Fruit fly (Drosophila melanogaster) whole organism, wandering third instar larva: ENCODE data around the gene MFS10.

Experiments
- Abd-B ChIP-seq: fragments of >200 bp; optimal IDR thresholded peaks from 2 replicates; lab custom pipeline; 2017; ENCODE audit warnings: missing biosample characterization, missing genetic modification characterization
- CG32264 ChIP-seq: fragments of 200-800 bp; sonication (Bioruptor generic); optimal IDR thresholded peaks from 2 replicates; lab custom pipeline; 2016; ENCODE audit warnings: missing biosample characterization, missing genetic modification characterization
- CG9705 ChIP-seq: fragments of 200-800 bp; sonication (Bioruptor generic); optimal IDR thresholded peaks from 2 replicates; lab custom pipeline; 2018; ENCODE audit warnings: missing biosample characterization, mild to moderate bottlenecking, missing genetic modification characterization
- CrebA ChIP-seq: fragments of 200-800 bp; sonication (Bioruptor generic); optimal IDR thresholded peaks from 2 replicates; lab custom pipeline; 2016; ENCODE audit warnings: missing biosample characterization, mild to moderate bottlenecking, missing genetic modification characterization, borderline replicate concordance
- Dfd ChIP-seq: fragments of >200 bp; optimal IDR thresholded peaks from 2 replicates; lab custom pipeline; 2017; ENCODE audit warnings: missing biosample characterization, missing genetic modification characterization
- Dif ChIP-seq: fragments of 200-275, 200-300 bp; sonication (Bioruptor generic); optimal IDR thresholded peaks from 2 replicates; lab custom pipeline; 2018; ENCODE audit warnings: missing biosample characterization, missing genetic modification characterization; ENCODE audit not compliant: partially characterized antibody
- GATAd ChIP-seq: sonication (Bioruptor generic); optimal IDR thresholded peaks from 2 replicates; lab custom pipeline; 2016; ENCODE audit warnings: missing biosample characterization, missing genetic modification characterization
- HLH106 ChIP-seq: fragments of 200-800 bp; optimal IDR thresholded peaks from 3 replicates; lab custom pipeline; 2019; ENCODE audit warnings: missing biosample characterization, mild to moderate bottlenecking, missing genetic modification characterization, moderate library complexity
- Hnf4 ChIP-seq: fragments of 200-800 bp; sonication (Bioruptor generic); optimal IDR thresholded peaks from 2 replicates; lab custom pipeline; 2016; ENCODE audit warnings: missing biosample characterization, mild to moderate bottlenecking, missing genetic modification characterization
- Hr78 ChIP-seq: fragments of >200 bp; optimal IDR thresholded peaks from 2 replicates; lab custom pipeline; 2017; ENCODE audit warnings: missing biosample characterization, missing genetic modification characterization
- Hr83 ChIP-seq: fragments of 200-300 bp; sonication (Bioruptor generic); optimal IDR thresholded peaks from 2 replicates; lab custom pipeline; 2016; ENCODE audit warnings: missing biosample characterization, mild to moderate bottlenecking, missing genetic modification characterization, moderate library complexity; ENCODE audit not compliant: poor library complexity, severe bottlenecking
- Jra ChIP-seq: sonication (Bioruptor generic); optimal IDR thresholded peaks from 2 replicates; lab custom pipeline; 2016; ENCODE audit warnings: missing biosample characterization, missing genetic modification characterization
- Mio ChIP-seq: sonication (Bioruptor generic); optimal IDR thresholded peaks from 2 replicates; lab custom pipeline; 2016; ENCODE audit warnings: missing biosample characterization, missing genetic modification characterization
- Myc ChIP-seq: fragments of >200 bp; optimal IDR thresholded peaks from 2 replicates; lab custom pipeline; 2017
- N ChIP-seq: fragments of >200 bp; optimal IDR thresholded peaks from 2 replicates; lab custom pipeline; 2018; ENCODE audit warnings: missing biosample characterization, missing external identifiers, missing genetic modification characterization
- OdsH ChIP-seq: fragments of 200-800 bp; sonication (Bioruptor generic); optimal IDR thresholded peaks from 2 replicates; lab custom pipeline; 2016; ENCODE audit warnings: missing biosample characterization, mild to moderate bottlenecking, missing genetic modification characterization
- Rel ChIP-seq, 2 experiments: fragments of 200-800 bp; sonication (Bioruptor generic) in 1 of 2; optimal IDR thresholded peaks; 2 replicates in 1 of 2; 3 replicates in 1 of 2; lab custom pipeline; 2016 to 2019; ENCODE audit warnings: mild to moderate bottlenecking in 2 of 2, missing biosample characterization in 2 of 2, missing genetic modification characterization in 2 of 2, moderate library complexity in 1 of 2
- Sp1 ChIP-seq: fragments of 200-800 bp; sonication (Bioruptor generic); optimal IDR thresholded peaks from 3 replicates; lab custom pipeline; 2019; ENCODE audit warnings: missing biosample characterization, mild to moderate bottlenecking, missing genetic modification characterization, moderate library complexity
- Vsx2 ChIP-seq: fragments of 200-300, 225-300 bp; sonication (Bioruptor generic); optimal IDR thresholded peaks from 2 replicates; lab custom pipeline; 2018; ENCODE audit warnings: missing biosample characterization, missing genetic modification characterization; ENCODE audit not compliant: partially characterized antibody
- br ChIP-seq: fragments of 200-800 bp; sonication (Bioruptor generic); optimal IDR thresholded peaks from 2 replicates; lab custom pipeline; 2016; ENCODE audit warnings: missing biosample characterization, missing genetic modification characterization
- brk ChIP-seq: fragments of 200-800 bp; sonication (Bioruptor generic); optimal IDR thresholded peaks from 2 replicates; lab custom pipeline; 2016; ENCODE audit warnings: missing biosample characterization, mild to moderate bottlenecking, missing genetic modification characterization
- dl ChIP-seq, 2 experiments: fragments of 175-275, 200-275 bp in 1 of 2; fragments of 200-275 bp in 1 of 2; sonication (Bioruptor generic); optimal IDR thresholded peaks; lab custom pipeline; 2018; ENCODE audit warnings: mild to moderate bottlenecking in 2 of 2, missing biosample characterization in 2 of 2, missing genetic modification characterization in 2 of 2, moderate library complexity in 2 of 2; ENCODE audit not compliant: partially characterized antibody in 2 of 2, insufficient read depth in 1 of 2
- dmrt93B ChIP-seq: fragments of 200-800 bp; sonication (Bioruptor generic); optimal IDR thresholded peaks from 2 replicates; lab custom pipeline; 2018; ENCODE audit warnings: missing biosample characterization, mild to moderate bottlenecking, missing genetic modification characterization
- dsf ChIP-seq: sonication (Bioruptor generic); optimal IDR thresholded peaks from 2 replicates; lab custom pipeline; 2016; ENCODE audit warnings: missing biosample characterization, missing genetic modification characterization, borderline replicate concordance
- ey ChIP-seq: fragments of 200-800 bp; sonication (Bioruptor generic); optimal IDR thresholded peaks from 2 replicates; lab custom pipeline; 2016; ENCODE audit warnings: missing biosample characterization, missing genetic modification characterization
- foxo ChIP-seq, 2 experiments: fragments of 200-800 bp; sonication (Bioruptor generic); optimal IDR thresholded peaks; 2 replicates in 1 of 2; 3 replicates in 1 of 2; lab custom pipeline; 2016 to 2017; ENCODE audit warnings: missing biosample characterization in 2 of 2, missing genetic modification characterization in 2 of 2
- fru ChIP-seq: fragments of 200-800 bp; sonication (Bioruptor generic); optimal IDR thresholded peaks from 3 replicates; lab custom pipeline; 2016; ENCODE audit warnings: missing biosample characterization, mild to moderate bottlenecking, missing genetic modification characterization
- h ChIP-seq: fragments of 200-800 bp; sonication (Bioruptor generic); optimal IDR thresholded peaks from 3 replicates; lab custom pipeline; 2016; ENCODE audit warnings: missing biosample characterization, mild to moderate bottlenecking, missing genetic modification characterization
- jim ChIP-seq: fragments of 175-275, 200-325 bp; sonication (Bioruptor generic); optimal IDR thresholded peaks from 2 replicates; lab custom pipeline; 2016; ENCODE audit warnings: missing biosample characterization, mild to moderate bottlenecking, missing genetic modification characterization
- lola ChIP-seq: fragments of >200 bp; optimal IDR thresholded peaks from 2 replicates; lab custom pipeline; 2017; ENCODE audit warnings: missing biosample characterization, missing genetic modification characterization
- pan ChIP-seq: fragments of >200 bp; optimal IDR thresholded peaks from 2 replicates; lab custom pipeline; 2017
- psq ChIP-seq: fragments of 200-800 bp; sonication (Bioruptor generic); optimal IDR thresholded peaks from 3 replicates; lab custom pipeline; 2017; ENCODE audit warnings: missing biosample characterization, mild to moderate bottlenecking, missing genetic modification characterization, moderate library complexity
- rgr ChIP-seq: fragments of 200-800 bp; sonication (Bioruptor generic); optimal IDR thresholded peaks from 3 replicates; lab custom pipeline; 2016; ENCODE audit warnings: missing biosample characterization, mild to moderate bottlenecking, missing genetic modification characterization
- sage ChIP-seq: fragments of 200-800 bp; sonication (Bioruptor generic); optimal IDR thresholded peaks from 2 replicates; lab custom pipeline; 2016; ENCODE audit warnings: missing biosample characterization, mild to moderate bottlenecking, missing genetic modification characterization
- sv ChIP-seq: fragments of 200-800 bp; sonication (Bioruptor generic); optimal IDR thresholded peaks from 3 replicates; lab custom pipeline; 2016; ENCODE audit warnings: missing biosample characterization, missing genetic modification characterization
- tai ChIP-seq: sonication (Bioruptor generic); optimal IDR thresholded peaks from 2 replicates; lab custom pipeline; 2016; ENCODE audit warnings: missing biosample characterization, missing genetic modification characterization
- usp ChIP-seq: fragments of >200 bp; optimal IDR thresholded peaks from 2 replicates; lab custom pipeline; 2017; ENCODE audit warnings: missing biosample characterization, missing genetic modification characterization
- woc ChIP-seq: sonication (Bioruptor generic); optimal IDR thresholded peaks from 2 replicates; lab custom pipeline; 2016; ENCODE audit warnings: missing biosample characterization, mild to moderate bottlenecking, missing genetic modification characterization

Gene MFS10

DNA sequence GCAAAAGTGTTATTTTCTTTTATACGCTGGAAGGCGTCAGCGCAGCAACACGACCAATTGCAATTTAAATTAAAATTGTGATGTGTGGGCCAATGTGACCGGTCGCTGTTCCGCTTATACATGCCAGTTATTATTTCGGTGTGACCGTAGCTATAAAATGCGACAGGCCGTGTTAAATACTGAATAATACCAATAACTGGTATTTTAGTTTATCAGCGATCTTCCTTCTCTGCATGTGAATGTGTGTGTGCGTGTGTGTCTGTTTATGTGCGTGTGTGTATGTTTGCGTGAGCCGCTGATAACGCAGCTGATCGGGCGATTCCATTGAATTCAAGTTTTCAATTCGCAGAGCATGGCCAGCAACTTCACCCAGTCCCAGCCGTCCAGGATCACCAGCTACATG, at the start of gene MFS10, which contains the start of the genes CG32638 and CG15717:
Gene MFS10, plus strand, starts transcription at position 269 of the 403 bp plus-strand sequence.
Gene CG32638, minus strand, starts transcription at position 45 of the 403 bp plus-strand sequence.
Gene CG15717, plus strand, starts transcription at position 203 of the 403 bp plus-strand sequence.
- TF ChIP-seq pan (lab: Kevin White, UChicago) (no peak), woc (no peak), Hr83 (GFP tag; lab: Kevin White, UChicago) (peak; percentile 79), fru (GFP tag; lab: Kevin White, UChicago) (peak; percentile 26), h (GFP tag; lab: Kevin White, UChicago) (peak; percentile 61), Jra (peak; percentile 23), dmrt93B (no peak), rgr (GFP tag; lab: Kevin White, UChicago) (peak; percentile 50), foxo (GFP tag; optimal IDR thresholded peaks at IDR 0.05; lab: Kevin White, UChicago) (peak in 1 of 2 experiments; percentile 39), br (GFP tag; lab: Kevin White, UChicago) (peak; percentile 23), Dif (GFP tag; lab: Kevin White, UChicago) (peak; percentile 15), Rel (GFP tag; optimal IDR thresholded peaks at IDR 0.05; lab: Kevin White, UChicago) (no peak), Rel (tag; optimal IDR thresholded peaks at IDR 0.05; lab: Kevin White, UChicago) (peak; percentile 30), psq (peak; percentile 5), Dfd (GFP tag; lab: Kevin White, UChicago) (no peak), jim (GFP tag; lab: Kevin White, UChicago) (no peak), dl (GFP tag; optimal IDR thresholded peaks at IDR 0.05; lab: Kevin White, UChicago; ENCODE audit: insufficient read depth in 1 of 2, partially characterized antibody in 2 of 2) (no peak), Sp1 (GFP tag; lab: Kevin White, UChicago) (peak; percentile 33), N (GFP tag; lab: Kevin White, UChicago) (peak; percentile 4), CG9705 (GFP tag; lab: Kevin White, UChicago) (no peak), Hnf4 (GFP tag; lab: Kevin White, UChicago) (peak; percentile 36)

DNA sequence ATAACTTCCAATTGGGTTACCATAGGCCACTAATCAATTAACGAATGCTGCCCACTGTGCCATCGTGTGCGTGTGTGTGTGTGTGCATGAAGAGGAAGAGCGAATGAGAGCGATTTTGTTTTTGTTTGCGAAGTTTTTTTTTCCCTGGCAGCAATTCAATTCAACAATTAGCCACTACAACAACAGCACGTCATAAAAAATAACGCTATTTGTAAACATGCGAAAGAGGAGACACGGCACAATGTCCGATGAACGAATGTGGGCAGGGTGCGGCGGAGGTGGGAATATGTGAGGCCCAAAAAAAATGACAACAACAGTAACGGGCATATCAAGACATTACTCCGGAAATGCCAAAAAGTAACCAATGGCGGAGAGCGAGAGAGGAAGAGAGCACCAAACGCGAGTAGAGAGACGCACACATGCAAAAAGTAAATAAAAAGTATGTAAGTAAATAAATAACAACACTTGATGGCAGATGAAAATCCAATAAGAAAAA, 41.4 kb upstream of the MFS10 start:
- peak; percentile 29 for TF ChIP-seq jim (GFP tag; lab: Kevin White, UChicago)
- TF ChIP-seq fru (GFP tag; lab: Kevin White, UChicago), result peak; percentile 83
- TF ChIP-seq N (GFP tag; lab: Kevin White, UChicago), result no peak
- TF ChIP-seq foxo (GFP tag; optimal IDR thresholded peaks at IDR 0.05; lab: Kevin White, UChicago), result no peak
- TF ChIP-seq Dfd (GFP tag; lab: Kevin White, UChicago), result peak; percentile 48
- TF ChIP-seq Dif (GFP tag; lab: Kevin White, UChicago), result no peak
- TF ChIP-seq Sp1 (GFP tag; lab: Kevin White, UChicago), result peak; percentile 53
- no peak for TF ChIP-seq rgr (GFP tag; lab: Kevin White, UChicago)
- TF ChIP-seq psq, result peak; percentile 91
- no peak for TF ChIP-seq lola (GFP tag; lab: Kevin White, UChicago)
- TF ChIP-seq Hnf4 (GFP tag; lab: Kevin White, UChicago), result peak; percentile 30
- TF ChIP-seq dsf (GFP tag; lab: Kevin White, UChicago), result no peak
- no peak for TF ChIP-seq CG32264 (GFP tag; lab: Kevin White, UChicago)
- no peak for TF ChIP-seq GATAd
- TF ChIP-seq Abd-B (GFP tag; lab: Kevin White, UChicago), result no peak
- TF ChIP-seq usp, result no peak
- no peak for TF ChIP-seq brk (GFP tag; lab: Kevin White, UChicago)
- no peak for TF ChIP-seq tai
- TF ChIP-seq Mio, result no peak
- no peak for TF ChIP-seq dmrt93B
- TF ChIP-seq Hr78 (GFP tag; lab: Kevin White, UChicago), result no peak
- TF ChIP-seq dl (GFP tag; optimal IDR thresholded peaks at IDR 0.05; lab: Kevin White, UChicago; ENCODE audit: insufficient read depth in 1 of 2, partially characterized antibody in 2 of 2), result peak in 1 of 2 experiments; percentile 38
- TF ChIP-seq ey (GFP tag; lab: Kevin White, UChicago), result no peak
- peak; percentile 2 for TF ChIP-seq sage (GFP tag; lab: Kevin White, UChicago)
- no peak for TF ChIP-seq CrebA (GFP tag; lab: Kevin White, UChicago)
- TF ChIP-seq woc, result no peak
- TF ChIP-seq sv (GFP tag; lab: Kevin White, UChicago), result no peak
- no peak for TF ChIP-seq Hr83 (GFP tag; lab: Kevin White, UChicago)
- TF ChIP-seq HLH106, result peak; percentile 8
- no peak for TF ChIP-seq pan (lab: Kevin White, UChicago)
- TF ChIP-seq Jra, result no peak
- no peak for TF ChIP-seq Vsx2 (GFP tag; lab: Kevin White, UChicago)
- TF ChIP-seq Rel (GFP tag; optimal IDR thresholded peaks at IDR 0.05; lab: Kevin White, UChicago), result no peak
- peak; percentile 30 for TF ChIP-seq Rel (tag; optimal IDR thresholded peaks at IDR 0.05; lab: Kevin White, UChicago)
- no peak for TF ChIP-seq br (GFP tag; lab: Kevin White, UChicago)
- peak; percentile 23 for TF ChIP-seq h (GFP tag; lab: Kevin White, UChicago)
- no peak for TF ChIP-seq OdsH (GFP tag; lab: Kevin White, UChicago)
- no peak for TF ChIP-seq Myc (lab: Kevin White, UChicago)
- no peak for TF ChIP-seq CG9705 (GFP tag; lab: Kevin White, UChicago)
- TF ChIP-seq, all 38 proteins: peak for 11
